Worm (Caenorhabditis elegans): ENCODE results near the gene gpch-1.

Gene gpch-1

DNA sequence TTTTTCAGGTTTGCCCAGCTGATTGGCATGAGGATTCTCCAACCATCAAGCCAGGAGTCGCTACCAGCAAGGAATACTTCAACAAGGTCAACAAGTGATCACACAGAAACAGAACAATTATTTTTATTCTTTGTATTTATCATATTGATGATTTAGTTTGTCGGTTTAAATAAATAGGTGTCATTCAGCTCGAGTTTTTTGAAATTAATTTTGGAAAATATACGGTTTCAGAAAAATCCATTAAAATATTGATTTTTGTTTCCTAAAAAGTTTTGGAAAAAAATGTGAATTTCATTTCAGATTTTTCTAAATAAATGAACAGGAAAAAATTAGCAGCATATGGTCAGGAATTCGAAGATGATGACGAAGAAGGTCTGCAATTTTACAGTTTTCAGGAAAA lies at the start of gene gpch-1:
Gene gpch-1, plus strand, starts transcription at position 301 of the 400 bp plus-strand sequence.
- no peak for TF ChIP-seq hmg-11 (tag; optimal IDR thresholded peaks at IDR 0.05)
- TF ChIP-seq elt-2 (tag; optimal IDR thresholded peaks at IDR 0.05) = no peak
- TF ChIP-seq nhr-67 (tag; optimal IDR thresholded peaks at IDR 0.05) = no peak
- no peak for TF ChIP-seq unc-39 (tag; optimal IDR thresholded peaks at IDR 0.05)
- no peak for TF ChIP-seq fkh-10 (GFP tag; optimal IDR thresholded peaks at IDR 0.05)
- TF ChIP-seq fos-1 (tag; optimal IDR thresholded peaks at IDR 0.05) = no peak
- TF ChIP-seq nhr-77 (tag; optimal IDR thresholded peaks at IDR 0.05) = no peak
- TF ChIP-seq skn-1 (tag; optimal IDR thresholded peaks at IDR 0.05) = no peak
- TF ChIP-seq nhr-76 (tag; optimal IDR thresholded peaks at IDR 0.05) = no peak
- TF ChIP-seq zag-1 (tag; optimal IDR thresholded peaks at IDR 0.05) = no peak
- TF ChIP-seq ceh-28 (tag; optimal IDR thresholded peaks at IDR 0.05) = no peak
- no peak for TF ChIP-seq ceh-16 (tag; optimal IDR thresholded peaks at IDR 0.05)

DNA sequence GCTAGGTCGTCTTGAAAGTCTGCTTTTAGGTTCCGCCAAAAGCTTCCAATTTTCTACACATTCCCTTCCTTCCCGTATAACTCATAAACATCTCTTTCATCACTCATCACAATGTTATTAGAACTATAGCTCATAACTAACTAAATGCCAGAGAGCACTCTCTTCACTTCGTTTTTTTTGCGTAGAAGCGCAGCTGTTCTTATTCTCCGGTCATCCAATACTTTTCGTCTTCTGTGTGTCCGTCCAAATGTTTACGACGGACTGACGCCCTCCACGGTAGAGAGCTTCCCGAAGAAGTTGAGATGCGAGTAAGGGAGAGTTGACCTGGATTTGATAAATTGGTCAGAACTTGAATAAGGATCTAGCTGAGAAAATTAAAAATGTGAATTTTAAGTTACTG lies 49.1 kb upstream of the gpch-1 start:
- TF ChIP-seq lin-15B (tag; optimal IDR thresholded peaks at IDR 0.05) (no peak), aly-2 (tag; optimal IDR thresholded peaks at IDR 0.05) (no peak), nhr-67 (tag; optimal IDR thresholded peaks at IDR 0.05) (no peak), ceh-16 (tag; optimal IDR thresholded peaks at IDR 0.05) (no peak), nhr-23 (tag; optimal IDR thresholded peaks at IDR 0.05) (no peak), hmg-11 (tag; optimal IDR thresholded peaks at IDR 0.05) (no peak), jun-1 (tag; optimal IDR thresholded peaks at IDR 0.05) (no peak), skn-1 (tag; optimal IDR thresholded peaks at IDR 0.05) (no peak), tbx-2 (tag; optimal IDR thresholded peaks at IDR 0.05) (no peak), nhr-28 (tag; optimal IDR thresholded peaks at IDR 0.05) (no peak), nhr-25 (tag; optimal IDR thresholded peaks at IDR 0.05) (no peak), nhr-237 (tag; optimal IDR thresholded peaks at IDR 0.05) (no peak), elt-2 (tag; optimal IDR thresholded peaks at IDR 0.05) (no peak), daf-12 (tag; optimal IDR thresholded peaks at IDR 0.05) (no peak), fos-1 (tag; optimal IDR thresholded peaks at IDR 0.05) (no peak), nfya-1 (tag; optimal IDR thresholded peaks at IDR 0.05; ENCODE audit: insufficient read depth) (no peak), snpc-4 (tag; optimal IDR thresholded peaks at IDR 0.05) (no peak)

DNA sequence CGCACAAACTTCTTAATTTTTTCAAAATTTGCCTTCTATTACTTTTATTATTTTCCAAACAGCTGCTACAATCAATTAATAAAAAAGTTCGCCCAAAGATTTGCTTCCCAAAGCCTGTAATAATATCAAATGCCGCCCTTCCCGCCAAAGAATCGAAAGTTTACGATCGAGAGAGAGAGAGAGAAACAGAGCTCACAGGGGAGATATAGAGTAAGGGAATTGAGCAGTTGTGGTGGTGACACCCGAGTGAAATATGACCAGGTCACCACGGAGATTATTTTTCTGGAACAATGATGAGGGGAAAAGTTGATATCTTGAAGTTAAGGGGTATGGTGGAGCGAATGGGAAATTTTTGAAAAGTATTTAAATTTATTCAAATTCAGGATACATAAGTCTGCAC lies 48.5 kb upstream of the gpch-1 start:
- no peak for TF ChIP-seq nhr-12 (tag; optimal IDR thresholded peaks at IDR 0.05)
- TF ChIP-seq pqm-1 (tag; optimal IDR thresholded peaks at IDR 0.05) = no peak
- TF ChIP-seq nfya-1 (tag; optimal IDR thresholded peaks at IDR 0.05; ENCODE audit: insufficient read depth) = no peak
- no peak for TF ChIP-seq nhr-76 (tag; optimal IDR thresholded peaks at IDR 0.05)
- no peak for TF ChIP-seq daf-12 (tag; optimal IDR thresholded peaks at IDR 0.05)
- TF ChIP-seq jun-1 (tag; optimal IDR thresholded peaks at IDR 0.05) = no peak
- TF ChIP-seq eor-1 (tag; optimal IDR thresholded peaks at IDR 0.05) = no peak
- no peak for TF ChIP-seq skn-1 (tag; optimal IDR thresholded peaks at IDR 0.05)
- TF ChIP-seq ZK546.5 (tag; optimal IDR thresholded peaks at IDR 0.05) = no peak
- no peak for TF ChIP-seq snpc-4 (tag; optimal IDR thresholded peaks at IDR 0.05)
- TF ChIP-seq unc-39 (tag; optimal IDR thresholded peaks at IDR 0.05) = no peak
- TF ChIP-seq sea-2 (GFP tag; optimal IDR thresholded peaks at IDR 0.05) = no peak
- no peak for TF ChIP-seq nhr-237 (tag; optimal IDR thresholded peaks at IDR 0.05)
- no peak for TF ChIP-seq pha-4 (tag; optimal IDR thresholded peaks at IDR 0.05)

DNA sequence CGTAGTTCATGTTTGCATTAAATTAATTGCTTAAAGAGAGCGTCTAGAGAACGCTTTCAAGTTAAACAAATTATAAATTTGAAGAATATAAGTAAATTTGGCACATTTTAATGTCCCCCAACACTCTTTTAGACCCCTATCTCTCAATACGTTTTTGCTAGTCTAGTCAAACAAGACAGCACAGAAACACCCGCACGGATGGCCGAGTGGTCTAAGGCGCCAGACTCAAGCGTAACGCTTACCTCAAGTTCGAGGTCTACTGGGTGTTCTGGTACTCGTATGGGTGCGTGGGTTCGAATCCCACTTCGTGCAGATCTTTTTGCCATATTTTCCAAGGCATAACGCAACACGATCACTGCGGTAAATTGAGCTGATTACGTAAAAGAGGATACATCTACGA lies 46.0 kb upstream of the gpch-1 start:
- TF ChIP-seq elt-2 (tag; optimal IDR thresholded peaks at IDR 0.05) = peak; percentile 24
- peak; percentile 10 for TF ChIP-seq nhr-25 (tag; optimal IDR thresholded peaks at IDR 0.05)
- TF ChIP-seq nfya-1 (tag; optimal IDR thresholded peaks at IDR 0.05; ENCODE audit: insufficient read depth) = peak; percentile 31
- TF ChIP-seq fkh-2 (tag; optimal IDR thresholded peaks at IDR 0.05) = no peak

DNA sequence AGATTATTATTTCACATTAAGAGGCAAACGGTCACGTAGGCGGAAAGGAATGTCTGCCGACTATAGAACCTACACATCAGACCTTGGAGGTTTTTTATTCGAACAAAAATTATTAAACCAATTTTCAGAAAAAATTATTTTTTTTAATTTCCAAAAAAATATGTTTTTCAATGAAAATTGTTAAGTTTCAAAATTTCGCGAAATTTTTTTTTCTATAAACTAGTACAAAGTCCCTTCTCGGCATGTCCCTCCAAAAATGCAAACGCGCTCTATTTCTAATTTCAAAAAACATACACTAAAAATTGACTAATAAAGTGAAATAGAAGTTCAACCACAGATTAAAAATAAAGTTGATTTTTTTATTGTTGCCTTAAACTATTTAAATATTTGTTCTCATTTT lies 43.4 kb upstream of the gpch-1 start, which contains the start of gene ckb-1:
Gene ckb-1, plus strand, starts transcription at position 301 of the 400 bp plus-strand sequence.
- no peak for TF ChIP-seq nfya-1 (tag; optimal IDR thresholded peaks at IDR 0.05; ENCODE audit: insufficient read depth)
- no peak for TF ChIP-seq ztf-11 (tag; optimal IDR thresholded peaks at IDR 0.05)
- TF ChIP-seq hmg-11 (tag; optimal IDR thresholded peaks at IDR 0.05) = peak; percentile 7
- no peak for TF ChIP-seq daf-12 (tag; optimal IDR thresholded peaks at IDR 0.05)
- no peak for TF ChIP-seq R02D3.7 (tag; optimal IDR thresholded peaks at IDR 0.05)
- no peak for TF ChIP-seq nhr-25 (tag; optimal IDR thresholded peaks at IDR 0.05)
- no peak for TF ChIP-seq unc-62 (GFP tag; optimal IDR thresholded peaks at IDR 0.05)
- TF ChIP-seq pha-4 (tag; optimal IDR thresholded peaks at IDR 0.05) = peak; percentile 10

All from whole organism, L3 larva.